Worm (Caenorhabditis elegans) whole organism, late embryonic: Measurements from ENCODE around the gene pkc-1.

Experiments used
- C38D4.7 ChIP-seq: fragments of 200-800 bp; sonication (Bioruptor generic); optimal IDR thresholded peaks from 2 replicates; lab custom pipeline; 2018; ENCODE audit warnings: mild to moderate bottlenecking, missing genetic modification characterization, moderate library complexity, missing compliant biosample characterization
- K02D7.2 ChIP-seq: sonication (generic microtip); optimal IDR thresholded peaks from 2 replicates; lab custom pipeline; 2017; ENCODE audit warnings: mild to moderate bottlenecking, missing genetic modification characterization, missing compliant biosample characterization
- K09A11.1 ChIP-seq: sonication (generic microtip); optimal IDR thresholded peaks from 2 replicates; lab custom pipeline; 2017; ENCODE audit warnings: antibody characterized with exemption, mild to moderate bottlenecking, missing genetic modification characterization, missing compliant biosample characterization; ENCODE audit not compliant: insufficient read depth
- T23F11.4 ChIP-seq: fragments of 200-800 bp; sonication (Bioruptor generic); optimal IDR thresholded peaks from 2 replicates; lab custom pipeline; 2018; ENCODE audit warnings: mild to moderate bottlenecking, missing genetic modification characterization, missing compliant biosample characterization
- Y22D7AL.16 ChIP-seq: sonication (generic microtip); optimal IDR thresholded peaks from 2 replicates; lab custom pipeline; 2016; ENCODE audit warnings: missing genetic modification characterization, missing compliant biosample characterization
- ceh-14 ChIP-seq: sonication (generic microtip); optimal IDR thresholded peaks from 2 replicates; lab custom pipeline; 2016; ENCODE audit warnings: missing genotype, missing genetic modification characterization, missing compliant biosample characterization
- ceh-19 ChIP-seq: fragments of 200-800 bp; sonication (Bioruptor generic); optimal IDR thresholded peaks from 2 replicates; lab custom pipeline; 2018; ENCODE audit warnings: mild to moderate bottlenecking, missing genetic modification characterization, missing compliant biosample characterization
- ceh-2 ChIP-seq: sonication (generic microtip); optimal IDR thresholded peaks from 2 replicates; lab custom pipeline; 2016; ENCODE audit warnings: missing genotype, missing genetic modification characterization, missing compliant biosample characterization
- ceh-24 ChIP-seq: sonication (generic microtip); optimal IDR thresholded peaks from 2 replicates; lab custom pipeline; 2016; ENCODE audit warnings: mild to moderate bottlenecking, missing genetic modification characterization, missing compliant biosample characterization
- ceh-30 ChIP-seq: fragments of 150-350 bp; optimal IDR thresholded peaks from 2 replicates; lab custom pipeline; 2014; ENCODE audit warnings: missing biosample characterization, missing genetic modification characterization
- ceh-31 ChIP-seq: sonication (generic microtip); optimal IDR thresholded peaks from 2 replicates; lab custom pipeline; 2016; ENCODE audit warnings: missing genetic modification characterization, missing compliant biosample characterization
- ceh-34 ChIP-seq: sonication (generic microtip); optimal IDR thresholded peaks from 2 replicates; lab custom pipeline; 2016; ENCODE audit warnings: mild to moderate bottlenecking, missing genetic modification characterization, missing compliant biosample characterization
- ceh-48 ChIP-seq: sonication (generic microtip); optimal IDR thresholded peaks from 2 replicates; lab custom pipeline; 2016; ENCODE audit warnings: missing genetic modification characterization, inconsistent platforms, missing compliant biosample characterization
- ceh-6 ChIP-seq: fragments of 200-800 bp; sonication (Bioruptor generic); optimal IDR thresholded peaks from 2 replicates; lab custom pipeline; 2018; ENCODE audit warnings: mild to moderate bottlenecking, missing genetic modification characterization, missing compliant biosample characterization
- dmd-4 ChIP-seq: sonication (generic microtip); optimal IDR thresholded peaks from 2 replicates; lab custom pipeline; 2016; ENCODE audit warnings: borderline replicate concordance, missing genetic modification characterization, missing compliant biosample characterization
- dve-1 ChIP-seq: sonication (generic microtip); optimal IDR thresholded peaks from 2 replicates; lab custom pipeline; 2017; ENCODE audit warnings: antibody characterized with exemption, mild to moderate bottlenecking, missing genetic modification characterization, missing compliant biosample characterization
- ets-4 ChIP-seq: sonication (generic microtip); optimal IDR thresholded peaks from 2 replicates; lab custom pipeline; 2016; ENCODE audit warnings: missing genetic modification characterization, missing compliant biosample characterization
- fax-1 ChIP-seq: sonication (generic microtip); optimal IDR thresholded peaks from 2 replicates; lab custom pipeline; 2016; ENCODE audit warnings: missing genotype, missing genetic modification characterization, missing compliant biosample characterization
- fkh-10 ChIP-seq: fragments of 150-350 bp; optimal IDR thresholded peaks from 2 replicates; lab custom pipeline; 2014; ENCODE audit warnings: missing biosample characterization, missing genetic modification reagents, missing genetic modification characterization
- fkh-6 ChIP-seq: sonication (generic microtip); optimal IDR thresholded peaks from 2 replicates; lab custom pipeline; 2016; ENCODE audit warnings: missing genetic modification characterization, missing compliant biosample characterization
- gmeb-2 ChIP-seq: sonication (generic microtip); optimal IDR thresholded peaks from 2 replicates; lab custom pipeline; 2016; ENCODE audit warnings: missing genetic modification characterization, inconsistent platforms, missing compliant biosample characterization
- hlh-13 ChIP-seq: fragments of 200-800 bp; sonication (Bioruptor generic); optimal IDR thresholded peaks from 2 replicates; lab custom pipeline; 2018; ENCODE audit warnings: mild to moderate bottlenecking, missing genetic modification characterization, missing compliant biosample characterization
- hlh-15 ChIP-seq: sonication (generic microtip); optimal IDR thresholded peaks from 2 replicates; lab custom pipeline; 2016; ENCODE audit warnings: missing genetic modification characterization, missing compliant biosample characterization
- hlh-30 ChIP-seq: sonication (generic microtip); optimal IDR thresholded peaks from 2 replicates; lab custom pipeline; 2017; ENCODE audit warnings: antibody characterized with exemption, missing genetic modification characterization, missing compliant biosample characterization; ENCODE audit not compliant: insufficient read depth
- hlh-8 ChIP-seq: sonication (generic microtip); optimal IDR thresholded peaks from 2 replicates; lab custom pipeline; 2016; ENCODE audit warnings: missing genotype, missing genetic modification characterization, missing compliant biosample characterization
- madf-2 ChIP-seq: sonication (generic microtip); optimal IDR thresholded peaks from 2 replicates; lab custom pipeline; 2017; ENCODE audit warnings: missing genetic modification characterization, missing compliant biosample characterization
- nhr-232 ChIP-seq: sonication (generic microtip); optimal IDR thresholded peaks from 2 replicates; lab custom pipeline; 2016; ENCODE audit warnings: missing genetic modification characterization, missing compliant biosample characterization
- npax-4 ChIP-seq: sonication (generic microtip); optimal IDR thresholded peaks from 2 replicates; lab custom pipeline; 2016; ENCODE audit warnings: missing genetic modification characterization, missing compliant biosample characterization
- pag-3 ChIP-seq: sonication (generic microtip); optimal IDR thresholded peaks from 2 replicates; lab custom pipeline; 2016; ENCODE audit warnings: missing compliant biosample characterization, missing genetic modification characterization, borderline replicate concordance
- pat-9 ChIP-seq: fragments of 200-800 bp; sonication (Bioruptor generic); optimal IDR thresholded peaks from 2 replicates; lab custom pipeline; 2018; ENCODE audit warnings: mild to moderate bottlenecking, missing genetic modification characterization, moderate library complexity, missing compliant biosample characterization
- pqm-1 ChIP-seq: sonication (generic microtip); optimal IDR thresholded peaks from 2 replicates; lab custom pipeline; 2016; ENCODE audit warnings: missing genetic modification characterization, missing compliant biosample characterization
- rnt-1 ChIP-seq: sonication (generic microtip); optimal IDR thresholded peaks from 2 replicates; lab custom pipeline; 2016; ENCODE audit warnings: missing genetic modification characterization, missing compliant biosample characterization
- sdc-2 ChIP-seq: sonication (generic microtip); optimal IDR thresholded peaks from 2 replicates; lab custom pipeline; 2016; ENCODE audit warnings: missing genotype, missing genetic modification characterization, missing compliant biosample characterization
- sox-4 ChIP-seq: sonication (generic microtip); optimal IDR thresholded peaks from 2 replicates; lab custom pipeline; 2017; ENCODE audit warnings: mild to moderate bottlenecking, missing genetic modification characterization, inconsistent platforms, missing compliant biosample characterization
- tbx-7 ChIP-seq: sonication (generic microtip); optimal IDR thresholded peaks from 2 replicates; lab custom pipeline; 2016; ENCODE audit warnings: missing genotype, missing genetic modification characterization, missing compliant biosample characterization
- ttx-3 ChIP-seq: sonication (generic microtip); optimal IDR thresholded peaks from 2 replicates; lab custom pipeline; 2016; ENCODE audit warnings: missing genetic modification reagents, missing genetic modification characterization, missing compliant biosample characterization
- unc-55 ChIP-seq: sonication (generic microtip); optimal IDR thresholded peaks from 2 replicates; lab custom pipeline; 2017; ENCODE audit warnings: missing biosample characterization, missing genetic modification reagents, missing genetic modification characterization
- unc-86 ChIP-seq: sonication (generic microtip); optimal IDR thresholded peaks from 2 replicates; lab custom pipeline; 2016; ENCODE audit warnings: missing genetic modification characterization, missing compliant biosample characterization
- zip-5 ChIP-seq: sonication (generic microtip); optimal IDR thresholded peaks from 2 replicates; lab custom pipeline; 2016; ENCODE audit warnings: missing genetic modification characterization, missing compliant biosample characterization
- ztf-16 ChIP-seq: sonication (generic microtip); optimal IDR thresholded peaks from 2 replicates; lab custom pipeline; 2017; ENCODE audit warnings: missing genetic modification characterization, missing compliant biosample characterization

pkc-1 gene

ce11 chrV:12053598-12053997, 21.6 kb upstream of the pkc-1 start, which contains the start of gene F10C2.7:
F10C2.7 (plus strand) TSS chrV:12053898.
- TF ChIP-seq tbx-7 = no peak
- TF ChIP-seq ceh-34 = no peak
- TF ChIP-seq dmd-4 (tag; lab: Kevin White, UChicago) = no peak
- TF ChIP-seq pqm-1 (tag; lab: Kevin White, UChicago) = no peak
- no peak for TF ChIP-seq ets-4 (tag; lab: Kevin White, UChicago)
- no peak for TF ChIP-seq fkh-6 (tag; lab: Kevin White, UChicago)
- TF ChIP-seq zip-5 (tag; lab: Kevin White, UChicago) = no peak
- TF ChIP-seq fkh-10 (GFP tag; lab: Kevin White, UChicago) = no peak
- TF ChIP-seq dve-1 = no peak
- TF ChIP-seq sdc-2 (tag; lab: Kevin White, UChicago) = no peak
- no peak for TF ChIP-seq rnt-1 (tag; lab: Kevin White, UChicago)

- no peak for TF ChIP-seq ztf-16
- no peak for TF ChIP-seq nhr-232 (tag; lab: Kevin White, UChicago)
- no peak for TF ChIP-seq pag-3 (tag; lab: Kevin White, UChicago)
- TF ChIP-seq sdc-2 (tag; lab: Kevin White, UChicago) = no peak
- no peak for TF ChIP-seq Y22D7AL.16 (tag; lab: Kevin White, UChicago)
- TF ChIP-seq ceh-14 = no peak
- TF ChIP-seq hlh-13 (GFP tag; lab: Kevin White, UChicago) = no peak
- TF ChIP-seq ttx-3 (tag; lab: Kevin White, UChicago) = no peak
- no peak for TF ChIP-seq ceh-24 (tag; lab: Kevin White, UChicago)
- TF ChIP-seq ceh-30 (tag; lab: Kevin White, UChicago) = no peak
- no peak for TF ChIP-seq ceh-31
- no peak for TF ChIP-seq npax-4 (tag; lab: Kevin White, UChicago)
- no peak for TF ChIP-seq K02D7.2 (tag; lab: Kevin White, UChicago)
- no peak for TF ChIP-seq ceh-48
- no peak for TF ChIP-seq ceh-2
- TF ChIP-seq C38D4.7 = no peak
- no peak for TF ChIP-seq unc-55 (GFP tag; lab: Kevin White, UChicago)
- no peak for TF ChIP-seq K09A11.1 (tag; lab: Kevin White, UChicago)
Measured at ce11 chrV:12048445-12048844, 16.5 kb upstream of the pkc-1 start, which contains the start of gene dars-2. dars-2 (plus strand) TSS chrV:12048745.

- no peak for TF ChIP-seq fkh-10 (GFP tag; lab: Kevin White, UChicago)
- TF ChIP-seq T23F11.4 (GFP tag; lab: Kevin White, UChicago) = no peak
- no peak for TF ChIP-seq hlh-30 (tag; lab: Kevin White, UChicago)
- TF ChIP-seq madf-2 (tag; lab: Kevin White, UChicago) = no peak
- no peak for TF ChIP-seq gmeb-2 (tag; lab: Kevin White, UChicago)
- no peak for TF ChIP-seq pag-3 (tag; lab: Kevin White, UChicago)
- no peak for TF ChIP-seq sox-4 (tag; lab: Kevin White, UChicago)
- TF ChIP-seq pat-9 (tag; lab: Kevin White, UChicago) = no peak
Measured at ce11 chrV:12047735-12048134, 15.8 kb upstream of the pkc-1 start.

ce11 chrV:12045132-12045531, 13.2 kb upstream of the pkc-1 start, which contains the start of gene F10C2.5:
F10C2.5 (plus strand) TSS chrV:12045432.
- TF ChIP-seq dve-1 (no peak), sdc-2 (tag; lab: Kevin White, UChicago) (no peak), ceh-6 (GFP tag; lab: Kevin White, UChicago) (no peak), fkh-10 (GFP tag; lab: Kevin White, UChicago) (no peak), hlh-8 (no peak), fax-1 (tag; lab: Kevin White, UChicago) (no peak), ceh-19 (no peak), unc-86 (tag; lab: Kevin White, UChicago) (no peak), rnt-1 (tag; lab: Kevin White, UChicago) (no peak), hlh-15 (tag; lab: Kevin White, UChicago) (no peak)
